Fruit fly (Drosophila melanogaster): ENCODE data around the gene tinc.

DNA sequence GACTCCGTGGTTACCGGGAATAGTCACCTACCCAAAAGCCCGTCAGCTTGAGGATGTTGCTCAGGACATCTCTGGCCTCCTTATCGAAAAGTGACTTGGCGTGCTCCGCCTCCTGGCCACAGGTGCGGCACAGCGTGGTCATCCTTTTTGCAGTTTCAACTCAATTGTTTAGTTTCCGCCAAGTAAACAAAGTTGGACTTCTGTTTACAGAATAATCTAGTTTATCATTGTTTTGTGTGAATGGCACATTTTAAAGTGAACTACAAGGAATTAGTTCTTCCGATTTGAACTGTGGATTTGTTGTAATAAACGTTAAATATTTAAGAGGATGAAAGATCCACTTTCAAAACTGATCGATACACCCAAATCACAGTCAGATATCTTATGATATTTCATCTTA, 8.3 kb upstream of the tinc start, which contains the start of gene CG17806:
- TF ChIP-seq CG8478 (optimal IDR thresholded peaks at IDR 0.05) (no peak), CTCF (optimal IDR thresholded peaks at IDR 0.05) (no peak)
